Worm (Caenorhabditis elegans): ENCODE data around the gene F10E7.9.
A peak's percentile ranks its signal among the peaks of the same experiment; 100 is the strongest.

Gene F10E7.9

DNA sequence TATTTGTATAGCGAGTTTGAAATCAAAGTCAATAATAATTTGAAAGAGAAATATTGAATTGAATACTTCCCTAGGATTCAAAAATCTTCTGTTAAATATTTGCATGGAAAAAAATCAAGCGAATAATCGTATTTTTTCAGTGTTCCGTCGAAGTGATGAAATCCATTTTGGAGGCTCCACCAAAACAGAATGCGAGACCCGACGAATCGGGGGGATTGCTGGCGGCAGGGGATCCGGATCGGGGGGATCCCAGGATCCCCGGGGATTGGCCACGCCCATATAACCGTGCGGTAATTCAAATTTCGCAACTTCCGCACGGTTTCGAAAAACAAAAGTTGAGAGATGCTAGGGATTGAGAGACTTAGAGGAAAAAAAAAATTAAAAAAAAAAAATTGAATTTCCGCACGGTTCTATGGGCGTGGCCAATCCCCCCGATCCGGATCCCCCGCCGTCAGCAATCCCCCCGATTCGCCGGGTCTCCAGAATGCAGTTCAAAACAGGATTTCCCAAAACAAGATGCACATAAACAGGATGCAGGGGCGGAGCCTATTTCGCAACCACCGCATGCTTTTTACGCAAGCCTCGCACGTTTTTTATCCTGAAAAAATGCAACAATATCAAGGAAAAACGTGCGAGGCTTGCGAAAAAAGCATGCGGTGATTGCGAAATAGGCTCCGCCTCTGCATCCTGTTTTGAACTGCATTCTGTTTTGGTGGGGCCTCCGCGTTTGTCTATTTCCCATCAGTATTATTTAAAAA lies 13.0 kb upstream of the F10E7.9 start, which contains the start of gene F10E7.11 (continued):
- no peak for TF ChIP-seq egl-18 (GFP tag; IDR thresholded peaks at IDR 0.05)
- TF ChIP-seq somi-1 (GFP tag; optimal IDR thresholded peaks at IDR 0.05), result no peak
- no peak for TF ChIP-seq efl-1 (GFP tag; optimal IDR thresholded peaks at IDR 0.05)
- TF ChIP-seq mel-28 (tag; optimal IDR thresholded peaks at IDR 0.05; ENCODE audit: borderline replicate concordance), result no peak
- no peak for TF ChIP-seq lin-40 (tag; optimal IDR thresholded peaks at IDR 0.05)
- no peak for TF ChIP-seq mes-4 (tag; optimal IDR thresholded peaks at IDR 0.05)
- no peak for TF ChIP-seq dpl-1 (GFP tag; optimal IDR thresholded peaks at IDR 0.05)
- TF ChIP-seq lin-54 (GFP tag; optimal IDR thresholded peaks at IDR 0.05), result no peak
- TF ChIP-seq ceh-100 (GFP tag; IDR thresholded peaks at IDR 0.05), result peak; percentile 63
- TF ChIP-seq B0261.1 (tag; optimal IDR thresholded peaks at IDR 0.05), result no peak
- TF ChIP-seq egrh-3 (GFP tag; IDR thresholded peaks at IDR 0.05), result peak; percentile 38; the same call in 1 of the 2 replicates
- TF ChIP-seq let-526 (GFP tag; IDR thresholded peaks at IDR 0.05), result 0 out of 2 replicates have a peak, but pooled peaks have one; percentile 42
- TF ChIP-seq D2030.7 (GFP tag; IDR thresholded peaks at IDR 0.05), result no peak
- TF ChIP-seq sea-2 (GFP tag; IDR thresholded peaks at IDR 0.05), result no peak
- TF ChIP-seq tlf-1 (GFP tag; optimal IDR thresholded peaks at IDR 0.05), result no peak
- no peak for TF ChIP-seq lin-35 (GFP tag; optimal IDR thresholded peaks at IDR 0.05)
- no peak for TF ChIP-seq let-607 (tag; optimal IDR thresholded peaks at IDR 0.05)
- peak; percentile 52 for TF ChIP-seq ztf-18 (tag; optimal IDR thresholded peaks at IDR 0.05)
- peak; percentile 5 for TF ChIP-seq snpc-3.4 (tag; optimal IDR thresholded peaks at IDR 0.05)
- TF ChIP-seq ZK185.1 (tag; optimal IDR thresholded peaks at IDR 0.05; ENCODE audit: poor library complexity, severe bottlenecking), result no peak
- no peak for TF ChIP-seq aptf-3 (GFP tag; IDR thresholded peaks at IDR 0.05)
- TF ChIP-seq cebp-1 (GFP tag; IDR thresholded peaks at IDR 0.05), result peak; percentile 92
- TF ChIP-seq cebp-1 (tag; optimal IDR thresholded peaks at IDR 0.05), result peak; percentile 99
- TF ChIP-seq bed-1 (GFP tag; IDR thresholded peaks at IDR 0.05), result no peak
- no peak for TF ChIP-seq lag-1 (GFP tag; IDR thresholded peaks at IDR 0.05)
- no peak for TF ChIP-seq Y79H2A.3 (GFP tag; conservative IDR thresholded peaks at IDR 0.05)
- TF ChIP-seq nhr-179 (tag; optimal IDR thresholded peaks at IDR 0.05), result no peak
- no peak; the same call in 1 of the 2 replicates for TF ChIP-seq ceh-91 (GFP tag; IDR thresholded peaks at IDR 0.05)
- 0 out of 2 replicates have a peak, but pooled peaks have one; percentile 39 for TF ChIP-seq attf-3 (GFP tag; conservative IDR thresholded peaks at IDR 0.05)
- no peak for TF ChIP-seq rec-8 (tag; optimal IDR thresholded peaks at IDR 0.05)
- TF ChIP-seq zim-3 (tag; optimal IDR thresholded peaks at IDR 0.05), result no peak

DNA sequence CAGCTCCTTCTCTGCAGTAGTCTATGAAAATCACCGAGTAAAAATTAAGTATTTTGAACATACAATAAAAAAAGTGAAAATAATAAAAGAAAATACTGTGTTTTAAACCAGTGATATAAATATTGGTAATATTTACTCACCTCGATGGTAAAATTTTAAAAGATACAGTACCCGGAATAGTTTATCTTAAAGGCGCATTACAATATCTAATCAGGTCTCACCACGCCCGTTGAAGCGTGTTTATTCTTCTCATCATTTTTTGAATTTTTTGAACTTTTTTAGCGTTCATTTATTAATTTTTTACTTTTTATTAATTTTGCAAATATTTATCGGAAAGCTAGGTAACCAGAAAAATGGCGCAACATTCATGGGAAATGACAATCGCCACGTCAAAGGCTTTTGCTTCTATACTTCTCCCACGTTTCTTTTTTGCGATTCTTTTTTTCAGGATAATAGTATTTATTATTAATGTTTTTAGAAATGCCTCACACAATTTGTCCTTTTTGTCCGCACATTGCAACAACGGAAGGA lies 12.0 kb upstream of the F10E7.9 start, which contains the start of gene F10E7.2:
Gene F10E7.2, plus strand, starts transcription at position 481 of the 531 bp plus-strand sequence.
- no peak for TF ChIP-seq mel-28 (tag; optimal IDR thresholded peaks at IDR 0.05; ENCODE audit: borderline replicate concordance)
- peak; percentile 86 for TF ChIP-seq madf-6 (GFP tag; IDR thresholded peaks at IDR 0.05)
- TF ChIP-seq D2030.7 (GFP tag; IDR thresholded peaks at IDR 0.05), result peak; percentile 38; the same call in 1 of the 2 replicates
- TF ChIP-seq madf-8 (GFP tag; conservative IDR thresholded peaks at IDR 0.05), result peak; percentile 30; the same call in 1 of the 2 replicates
- TF ChIP-seq ceh-100 (GFP tag; IDR thresholded peaks at IDR 0.05), result no peak
- TF ChIP-seq ZK185.1 (tag; optimal IDR thresholded peaks at IDR 0.05; ENCODE audit: poor library complexity, severe bottlenecking), result no peak
- TF ChIP-seq F33H1.4 (GFP tag; IDR thresholded peaks at IDR 0.05), result peak; percentile 84
- no peak for TF ChIP-seq lir-1 (GFP tag; conservative IDR thresholded peaks at IDR 0.05)
- no peak for TF ChIP-seq unc-130 (GFP tag; optimal IDR thresholded peaks at IDR 0.05)
- no peak for TF ChIP-seq B0035.1 (tag; optimal IDR thresholded peaks at IDR 0.05)
- TF ChIP-seq nhr-179 (tag; optimal IDR thresholded peaks at IDR 0.05), result no peak
- TF ChIP-seq snpc-4 (GFP tag; optimal IDR thresholded peaks at IDR 0.05), result no peak
- peak in 1 of 4 experiments; percentile 19 for TF ChIP-seq snpc-4 (tag; optimal IDR thresholded peaks at IDR 0.05)
- TF ChIP-seq Y53G8AR.9 (GFP tag; conservative IDR thresholded peaks at IDR 0.05), result no peak
- TF ChIP-seq egl-18 (GFP tag; IDR thresholded peaks at IDR 0.05), result no peak
- no peak for TF ChIP-seq rcor-1 (GFP tag; IDR thresholded peaks at IDR 0.05)
- TF ChIP-seq let-526 (GFP tag; IDR thresholded peaks at IDR 0.05), result no peak
- TF ChIP-seq lin-54 (GFP tag; optimal IDR thresholded peaks at IDR 0.05), result peak; percentile 18
- no peak for TF ChIP-seq ceh-79 (tag; optimal IDR thresholded peaks at IDR 0.05)
- no peak for TF ChIP-seq attf-5 (GFP tag; optimal IDR thresholded peaks at IDR 0.05)
- no peak for TF ChIP-seq chd-7 (tag; optimal IDR thresholded peaks at IDR 0.05)
- no peak for TF ChIP-seq sptf-2 (GFP tag; optimal IDR thresholded peaks at IDR 0.05)

Measured in whole organism, young adult.